Fruit fly (Drosophila melanogaster) whole organism, embryonic: ENCODE results near the gene CG7650.

Source experiments
- Ada2b ChIP-seq: fragments of 200-800 bp; sonication (Bioruptor generic); IDR thresholded peaks from 2 replicates; pipeline ENCODE4 v1.3.6; 2022; ENCODE audit warnings: missing biosample characterization, missing genetic modification characterization
- Antp ChIP-seq: fragments of 200-800 bp; sonication (Bioruptor generic); optimal IDR thresholded peaks from 3 replicates; lab custom pipeline; 2016; ENCODE audit warnings: missing biosample characterization, missing genetic modification characterization
- B-H2 ChIP-seq: fragments of 200-800 bp; sonication (Bioruptor generic); optimal IDR thresholded peaks from 2 replicates; lab custom pipeline; 2018; ENCODE audit warnings: missing biosample characterization, mild to moderate bottlenecking, missing genetic modification characterization
- CG10147 ChIP-seq: fragments of 200-800 bp; sonication (Bioruptor generic); optimal IDR thresholded peaks from 2 replicates; lab custom pipeline; 2019; ENCODE audit warnings: missing biosample characterization, mild to moderate bottlenecking, missing genetic modification characterization, moderate library complexity
- CG10209 ChIP-seq: fragments of 200-800 bp; sonication (Bioruptor generic); optimal IDR thresholded peaks from 3 replicates; lab custom pipeline; 2017; ENCODE audit warnings: missing biosample characterization, mild to moderate bottlenecking, missing genetic modification characterization, missing genetic modification reagents
- CG12071 ChIP-seq: fragments of 200-800 bp; sonication (Bioruptor generic); optimal IDR thresholded peaks from 3 replicates; lab custom pipeline; 2018; ENCODE audit warnings: missing biosample characterization, mild to moderate bottlenecking, missing genetic modification characterization
- CG1233 ChIP-seq: fragments of 200-800 bp; sonication (Bioruptor generic); optimal IDR thresholded peaks from 4 replicates; lab custom pipeline; 2018; ENCODE audit warnings: missing biosample characterization, mild to moderate bottlenecking, missing genetic modification characterization
- CG14441 ChIP-seq: fragments of 200-800 bp; sonication (Bioruptor generic); IDR thresholded peaks from 2 replicates; pipeline ENCODE4 v1.3.6; 2022; ENCODE audit warnings: missing biosample characterization, missing genetic modification characterization
- CG14667 ChIP-seq: fragments of 200-800 bp; sonication (Bioruptor generic); IDR thresholded peaks from 2 replicates; pipeline ENCODE4 v1.3.6; 2022; ENCODE audit warnings: missing biosample characterization, missing genetic modification characterization
- CG14710 ChIP-seq: fragments of 200-800 bp; sonication (Bioruptor generic); optimal IDR thresholded peaks from 3 replicates; lab custom pipeline; 2019; ENCODE audit warnings: missing biosample characterization, mild to moderate bottlenecking, missing genetic modification characterization, moderate library complexity
- CG14860 ChIP-seq: fragments of 200-800 bp; sonication (Bioruptor generic); IDR thresholded peaks from 3 replicates; pipeline ENCODE4 v1.3.6; 2022; ENCODE audit warnings: missing biosample characterization, missing genetic modification characterization; ENCODE audit not compliant: partially characterized antibody
- CG15269 ChIP-seq: fragments of 200-800 bp; sonication (Bioruptor generic); optimal IDR thresholded peaks from 2 replicates; lab custom pipeline; 2018; ENCODE audit warnings: missing biosample characterization, mild to moderate bottlenecking, missing genetic modification characterization, moderate library complexity
- CG15601 ChIP-seq: fragments of 200-800 bp; sonication (Bioruptor generic); optimal IDR thresholded peaks from 3 replicates; lab custom pipeline; 2019; ENCODE audit warnings: missing biosample characterization, mild to moderate bottlenecking, missing genetic modification characterization, moderate library complexity
- CG15696 ChIP-seq: fragments of 200-800 bp; sonication (Bioruptor generic); optimal IDR thresholded peaks from 2 replicates; lab custom pipeline; 2019; ENCODE audit warnings: missing biosample characterization, mild to moderate bottlenecking, missing genetic modification characterization, moderate library complexity
- CG17568 ChIP-seq: fragments of 200-800 bp; sonication (Bioruptor generic); optimal IDR thresholded peaks from 2 replicates; lab custom pipeline; 2018; ENCODE audit warnings: missing biosample characterization, mild to moderate bottlenecking, missing genetic modification characterization, moderate library complexity
- CG17802 ChIP-seq: fragments of 200-800 bp; sonication (Bioruptor generic); optimal IDR thresholded peaks from 2 replicates; lab custom pipeline; 2018; ENCODE audit warnings: missing biosample characterization, mild to moderate bottlenecking, missing genetic modification characterization, moderate library complexity
- CG18262 ChIP-seq: fragments of 200-800 bp; optimal IDR thresholded peaks from 3 replicates; lab custom pipeline; 2019; ENCODE audit warnings: missing biosample characterization, mild to moderate bottlenecking, missing genetic modification characterization, moderate library complexity
- CG18476 ChIP-seq: fragments of 200-800 bp; sonication (Bioruptor generic); optimal IDR thresholded peaks from 2 replicates; lab custom pipeline; 2016; ENCODE audit warnings: missing biosample characterization, mild to moderate bottlenecking, missing genetic modification characterization
- CG18599 ChIP-seq: fragments of 200-800 bp; sonication (Bioruptor generic); optimal IDR thresholded peaks from 3 replicates; lab custom pipeline; 2017; ENCODE audit warnings: missing biosample characterization, missing genetic modification characterization, mild to moderate bottlenecking, moderate library complexity, missing genetic modification reagents
- CG2129 ChIP-seq: fragments of 200-800 bp; sonication (Bioruptor generic); IDR thresholded peaks from 2 replicates; pipeline ENCODE4 v1.3.6; 2022; ENCODE audit warnings: missing biosample characterization, missing genetic modification characterization; ENCODE audit not compliant: partially characterized antibody
- CG30431 ChIP-seq: fragments of 200-800 bp; sonication (Bioruptor generic); optimal IDR thresholded peaks from 2 replicates; lab custom pipeline; 2017; ENCODE audit warnings: missing biosample characterization, missing genetic modification characterization
- CG34422 ChIP-seq: fragments of 200-800 bp; sonication (Bioruptor generic); IDR thresholded peaks from 3 replicates; pipeline ENCODE4 v1.3.6; 2022; ENCODE audit warnings: missing biosample characterization, missing genetic modification characterization
- CG7271 ChIP-seq: fragments of 200-800 bp; sonication (Bioruptor generic); optimal IDR thresholded peaks from 2 replicates; lab custom pipeline; 2018; ENCODE audit warnings: missing biosample characterization, mild to moderate bottlenecking, missing genetic modification characterization, moderate library complexity
- CG8944 ChIP-seq: fragments of 200-800 bp; sonication (Bioruptor generic); optimal IDR thresholded peaks from 3 replicates; lab custom pipeline; 2016; ENCODE audit warnings: missing biosample characterization, missing genetic modification characterization
- CG9797 ChIP-seq: fragments of 200-800 bp; sonication (Bioruptor generic); optimal IDR thresholded peaks from 3 replicates; lab custom pipeline; 2018; ENCODE audit warnings: missing biosample characterization, mild to moderate bottlenecking, missing genetic modification characterization
- CkIIα-i1 ChIP-seq: fragments of 200-800 bp; sonication (Bioruptor generic); IDR thresholded peaks from 2 replicates; pipeline ENCODE4 v1.3.6; 2022; ENCODE audit warnings: missing biosample characterization, missing genetic modification characterization
- CrebB ChIP-seq: fragments of 200-800 bp; sonication (Bioruptor generic); optimal IDR thresholded peaks from 3 replicates; lab custom pipeline; 2018; ENCODE audit warnings: missing biosample characterization, mild to moderate bottlenecking, missing genetic modification characterization
- GATAe ChIP-seq: fragments of 200-800 bp; sonication (Bioruptor generic); conservative IDR thresholded peaks from 2 replicates; pipeline ENCODE4 v1.3.6; 2022; ENCODE audit warnings: missing biosample characterization, missing genetic modification characterization
- Hey ChIP-seq: fragments of 200-800 bp; sonication (Bioruptor generic); optimal IDR thresholded peaks from 3 replicates; lab custom pipeline; 2018; ENCODE audit warnings: missing biosample characterization, mild to moderate bottlenecking, missing genetic modification characterization
- Oli ChIP-seq: fragments of 200-800 bp; sonication (Bioruptor generic); optimal IDR thresholded peaks from 2 replicates; lab custom pipeline; 2018; ENCODE audit warnings: missing biosample characterization, mild to moderate bottlenecking, missing genetic modification characterization, moderate library complexity
- Opbp ChIP-seq: fragments of 200-800 bp; sonication (Bioruptor generic); IDR thresholded peaks from 3 replicates; pipeline ENCODE4 v1.3.6; 2022; ENCODE audit warnings: missing biosample characterization, missing genetic modification characterization; ENCODE audit not compliant: partially characterized antibody
- Sry-β ChIP-seq: fragments of 200-800 bp; sonication (Bioruptor generic); optimal IDR thresholded peaks from 2 replicates; lab custom pipeline; 2018; ENCODE audit warnings: missing biosample characterization, mild to moderate bottlenecking, missing genetic modification characterization, moderate library complexity
- aop ChIP-seq: fragments of 200-800 bp; sonication (Bioruptor generic); IDR thresholded peaks from 2 replicates; pipeline ENCODE4 v1.3.6; 2022; ENCODE audit warnings: missing biosample characterization, missing genetic modification characterization
- da ChIP-seq: fragments of 200-800 bp; sonication (Bioruptor generic); optimal IDR thresholded peaks from 2 replicates; lab custom pipeline; 2016; ENCODE audit warnings: missing biosample characterization, missing genetic modification characterization
- dmrt11E ChIP-seq: fragments of 200-800 bp; sonication (Bioruptor generic); optimal IDR thresholded peaks from 3 replicates; lab custom pipeline; 2018; ENCODE audit warnings: missing biosample characterization, mild to moderate bottlenecking, missing genetic modification characterization, moderate library complexity
- ems ChIP-seq: fragments of 200-800 bp; sonication (Bioruptor generic); optimal IDR thresholded peaks from 3 replicates; lab custom pipeline; 2016; ENCODE audit warnings: missing biosample characterization, missing genetic modification characterization
- fru ChIP-seq: fragments of >200 bp; optimal IDR thresholded peaks from 2 replicates; lab custom pipeline; 2017
- gsb ChIP-seq: fragments of 200-800 bp; sonication (Bioruptor generic); IDR thresholded peaks from 2 replicates; pipeline ENCODE4 v1.3.6; 2022; ENCODE audit warnings: missing biosample characterization, missing genetic modification characterization
- h ChIP-seq: fragments of >200 bp; optimal IDR thresholded peaks from 2 replicates; lab custom pipeline; 2017
- kay ChIP-seq: fragments of 200-800 bp; sonication (Bioruptor generic); optimal IDR thresholded peaks from 2 replicates; lab custom pipeline; 2016; ENCODE audit warnings: missing biosample characterization, missing genetic modification characterization
- mld ChIP-seq: fragments of 200-800 bp; sonication (Bioruptor generic); IDR thresholded peaks from 3 replicates; pipeline ENCODE4 v1.3.6; 2022; ENCODE audit warnings: missing biosample characterization, missing genetic modification characterization; ENCODE audit not compliant: partially characterized antibody
- oc ChIP-seq: fragments of 200-800 bp; sonication (Bioruptor generic); optimal IDR thresholded peaks from 2 replicates; lab custom pipeline; 2018; ENCODE audit warnings: missing biosample characterization, mild to moderate bottlenecking, missing genetic modification characterization, moderate library complexity
- pan ChIP-seq, 4 experiments: fragments of >200 bp in 3 of 4; fragments of 200-800 bp in 1 of 4; sonication (Bioruptor generic) in 1 of 4; optimal IDR thresholded peaks in 3 of 4; IDR thresholded peaks in 1 of 4; 2 replicates each; pipeline versions ENCODE4 v1.3.6 to Lab custom; 2017 to 2022; ENCODE audit warnings: missing biosample characterization in 2 of 4, missing genetic modification characterization in 2 of 4, mixed read lengths in 1 of 4
- psq ChIP-seq: fragments of 200-800 bp; sonication (Bioruptor generic); optimal IDR thresholded peaks from 2 replicates; lab custom pipeline; 2017; ENCODE audit warnings: missing biosample characterization, missing genetic modification characterization
- sug ChIP-seq: fragments of 200-800 bp; optimal IDR thresholded peaks from 2 replicates; lab custom pipeline; 2019; ENCODE audit warnings: missing biosample characterization, mild to moderate bottlenecking, missing genetic modification characterization, moderate library complexity
- trem ChIP-seq: fragments of 200-800 bp; optimal IDR thresholded peaks from 3 replicates; lab custom pipeline; 2019; ENCODE audit warnings: missing biosample characterization, mild to moderate bottlenecking, missing genetic modification characterization, moderate library complexity
- unpg ChIP-seq: fragments of 200-800 bp; sonication (Bioruptor generic); optimal IDR thresholded peaks from 3 replicates; lab custom pipeline; 2018; ENCODE audit warnings: missing biosample characterization, mild to moderate bottlenecking, missing genetic modification characterization, moderate library complexity
- zen ChIP-seq: fragments of 200-800 bp; sonication (Bioruptor generic); optimal IDR thresholded peaks from 3 replicates; lab custom pipeline; 2018; ENCODE audit warnings: missing biosample characterization, mild to moderate bottlenecking, missing genetic modification characterization, moderate library complexity

CG7650 gene

DNA sequence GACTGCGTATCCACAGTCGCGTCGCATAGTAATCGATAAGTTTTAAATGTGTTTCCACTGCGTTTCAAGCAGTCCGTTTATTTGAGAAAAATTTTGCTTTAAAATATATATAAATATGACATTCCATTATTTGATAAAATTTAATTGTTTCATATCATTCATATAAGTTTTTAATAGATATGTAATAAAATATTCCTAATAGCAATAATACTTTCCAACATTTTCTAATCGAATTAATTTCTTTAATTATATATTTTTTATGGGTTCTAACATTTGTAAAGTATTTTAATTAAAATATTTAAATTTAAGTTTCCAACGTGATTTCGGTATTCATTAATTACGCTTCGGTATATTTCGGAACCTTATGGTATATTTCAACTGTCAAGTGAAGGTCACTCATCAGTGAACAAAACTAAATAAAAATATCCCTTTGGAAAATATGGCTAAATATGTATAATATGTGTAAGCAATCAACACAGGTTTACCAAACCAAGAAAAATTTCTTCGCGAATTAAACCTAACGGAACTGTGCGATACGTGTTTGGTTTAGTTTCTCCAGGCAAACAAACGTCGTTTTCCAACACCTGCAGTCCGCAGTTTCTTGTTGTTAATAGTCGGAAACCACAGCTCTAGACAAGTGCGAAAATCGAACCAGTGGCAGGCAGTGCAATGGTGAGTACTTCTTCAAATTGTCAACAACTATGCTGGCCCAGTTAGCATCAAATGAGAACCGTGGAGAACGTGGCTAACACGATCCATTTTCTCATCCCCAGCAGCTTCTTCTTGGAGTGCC is 46.9 kb downstream of the CG7650 start, which contains the start of the genes CG7739 and SCCRO (continued):
- TF ChIP-seq psq (GFP tag; lab: Kevin White, UChicago) (peak; percentile 50), CG14441 (GFP tag; lab: Robert Waterston, UW) (peak; percentile 71), CkIIα-i1 (GFP tag; lab: Robert Waterston, UW) (no peak), CG9797 (GFP tag; lab: Kevin White, UChicago) (peak; percentile 49), CG18262 (peak; percentile 70), B-H2 (GFP tag; lab: Kevin White, UChicago) (peak; percentile 49), CG14860 (0 out of 3 replicates have a peak, but pooled peaks have one; percentile 34), sug (tag; lab: Kevin White, UChicago) (peak; percentile 17), mld (GFP tag; lab: Robert Waterston, UW) (no peak), CG7271 (tag; lab: Kevin White, UChicago) (no peak), GATAe (GFP tag; lab: Robert Waterston, UW) (0 out of 2 replicates have a peak, but pooled peaks have one; percentile 10), zen (tag; lab: Kevin White, UChicago) (peak; percentile 54), CG15696 (tag; lab: Kevin White, UChicago) (peak; percentile 43), unpg (GFP tag; lab: Kevin White, UChicago) (peak; percentile 61), Antp (GFP tag; lab: Kevin White, UChicago) (peak; percentile 26), CG17802 (peak; percentile 70), CrebB (tag; lab: Kevin White, UChicago) (no peak), Sry-β (GFP tag; lab: Kevin White, UChicago) (no peak), CG10209 (GFP tag; lab: Kevin White, UChicago) (peak; percentile 45), da (GFP tag; lab: Kevin White, UChicago) (no peak), CG14667 (GFP tag; lab: Robert Waterston, UW) (0 out of 2 replicates have a peak, but pooled peaks have one; percentile 15), CG8944 (GFP tag; lab: Kevin White, UChicago) (no peak), trem (tag; lab: Kevin White, UChicago) (peak; percentile 50), CG17568 (GFP tag; lab: Kevin White, UChicago) (no peak), CG15601 (tag; lab: Kevin White, UChicago) (peak; percentile 52), CG15269 (peak; percentile 76), Oli (tag; lab: Kevin White, UChicago) (peak; percentile 29), fru (no peak), ems (GFP tag; lab: Kevin White, UChicago) (peak; percentile 52), CG34422 (peak; percentile 72; the same call in 2 of the 3 replicates), gsb (GFP tag; lab: Robert Waterston, UW) (no peak), CG1233 (GFP tag; lab: Kevin White, UChicago) (peak; percentile 24), CG12071 (GFP tag; lab: Kevin White, UChicago) (no peak), Hey (tag; lab: Kevin White, UChicago) (no peak), kay (GFP tag; lab: Kevin White, UChicago) (peak; percentile 61), CG30431 (GFP tag; lab: Kevin White, UChicago) (no peak), CG18599 (GFP tag; lab: Kevin White, UChicago) (peak; percentile 35), Opbp (GFP tag; lab: Robert Waterston, UW) (0 out of 3 replicates have a peak, but pooled peaks have one; percentile 61), dmrt11E (peak; percentile 50), pan (optimal IDR thresholded peaks at IDR 0.05; lab: Kevin White, UChicago) (no peak), pan (GFP tag; optimal IDR thresholded peaks at IDR 0.05 in 1 of 2, IDR thresholded peaks at IDR 0.05 in 1 of 2) (peak in 1 of 2 experiments; percentile 85), CG2129 (GFP tag; lab: Robert Waterston, UW) (no peak), oc (tag; lab: Kevin White, UChicago) (no peak), Ada2b (peak; percentile 69), CG10147 (peak; percentile 11), h (lab: Kevin White, UChicago) (no peak), CG14710 (peak; percentile 74), CG18476 (GFP tag; lab: Kevin White, UChicago) (peak; percentile 1), aop (GFP tag; lab: Robert Waterston, UW) (no peak)
